Fruit fly (Drosophila melanogaster): ENCODE data around the gene CG16753.

dm6 chr3L:3098778-3099429 is 44.0 kb downstream of the CG16753 start:
- no peak for TF ChIP-seq psq (optimal IDR thresholded peaks at IDR 0.05)
- TF ChIP-seq Sin3A (optimal IDR thresholded peaks at IDR 0.05) = no peak
- no peak for TF ChIP-seq insv (optimal IDR thresholded peaks at IDR 0.05)

Measured in Kc167 (cell line).